Worm (Caenorhabditis elegans): ENCODE data around the gene F47B10.4.

Gene F47B10.4

DNA sequence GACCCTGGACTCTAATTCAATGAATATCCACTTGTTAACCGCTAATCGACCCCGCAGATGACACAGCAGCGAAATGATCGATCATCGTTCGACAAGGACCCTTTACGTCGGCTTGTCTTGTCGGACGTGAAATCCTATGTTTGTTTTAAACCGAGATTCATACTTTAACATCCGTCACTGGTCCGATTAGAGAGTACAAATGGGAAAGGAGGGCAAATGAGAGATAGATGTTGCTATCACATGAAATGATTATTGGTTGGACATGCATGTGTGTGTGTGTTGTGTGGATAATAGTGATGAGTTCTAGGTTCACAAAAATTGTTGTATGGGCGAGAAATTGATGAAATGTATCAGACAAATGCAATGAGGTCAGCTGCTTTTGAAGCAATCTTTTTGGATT is 18.6 kb downstream of the F47B10.4 start:
- no peak for TF ChIP-seq W03F9.2 (tag; optimal IDR thresholded peaks at IDR 0.05)
- TF ChIP-seq dao-5 (tag; optimal IDR thresholded peaks at IDR 0.05), result no peak
- no peak for TF ChIP-seq him-1 (tag; optimal IDR thresholded peaks at IDR 0.05)

DNA sequence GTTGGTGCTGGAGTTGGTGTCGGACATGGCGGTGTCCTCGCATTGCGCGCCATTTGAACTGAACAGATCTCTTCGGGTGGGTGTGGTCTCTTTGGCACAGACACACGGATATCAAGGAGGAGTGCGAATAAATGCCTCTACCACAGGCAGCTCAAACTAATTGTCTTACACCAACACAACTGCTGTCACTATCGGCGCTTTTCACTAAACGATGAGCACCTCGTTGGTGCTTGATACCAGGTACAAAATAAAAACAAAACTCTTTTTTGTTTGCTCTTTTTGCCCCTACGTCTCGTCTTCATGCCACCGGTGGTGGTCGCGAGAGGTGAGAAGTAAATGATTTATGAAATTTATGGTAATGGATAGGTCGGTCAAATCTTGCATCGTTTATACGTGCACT is 19.7 kb downstream of the F47B10.4 start, which contains the start of gene F47B10.8:
TSS of gene F47B10.8 (minus strand) at position 101 of the 400 bp plus-strand sequence.
- TF ChIP-seq dao-5 (tag; optimal IDR thresholded peaks at IDR 0.05) (no peak), him-1 (tag; optimal IDR thresholded peaks at IDR 0.05) (no peak), W03F9.2 (tag; optimal IDR thresholded peaks at IDR 0.05) (no peak)

DNA sequence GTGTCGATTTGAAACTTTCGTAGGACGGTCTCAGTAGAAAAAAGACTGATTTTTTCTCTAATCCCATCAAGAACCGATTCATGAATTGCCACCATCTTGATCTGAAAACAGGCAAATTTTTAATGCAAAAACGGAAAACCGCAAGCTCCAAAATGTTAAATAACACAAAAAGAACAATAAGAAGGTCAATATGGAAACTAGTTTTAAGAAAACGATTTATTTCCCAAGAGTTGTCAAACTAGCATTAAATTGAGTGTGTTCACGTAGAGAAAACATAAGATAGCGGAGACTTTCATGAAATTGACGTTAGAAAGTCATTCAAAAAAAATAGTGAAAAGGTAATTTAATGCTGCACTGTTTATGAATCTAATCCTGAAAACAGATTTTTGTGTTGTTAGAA is 22.9 kb downstream of the F47B10.4 start, which contains the start of gene F47B10.9:
TSS of gene F47B10.9 (minus strand) at position 101 of the 400 bp plus-strand sequence.
- TF ChIP-seq him-1 (tag; optimal IDR thresholded peaks at IDR 0.05), result no peak
- no peak for TF ChIP-seq W03F9.2 (tag; optimal IDR thresholded peaks at IDR 0.05)
- no peak for TF ChIP-seq dao-5 (tag; optimal IDR thresholded peaks at IDR 0.05)

DNA sequence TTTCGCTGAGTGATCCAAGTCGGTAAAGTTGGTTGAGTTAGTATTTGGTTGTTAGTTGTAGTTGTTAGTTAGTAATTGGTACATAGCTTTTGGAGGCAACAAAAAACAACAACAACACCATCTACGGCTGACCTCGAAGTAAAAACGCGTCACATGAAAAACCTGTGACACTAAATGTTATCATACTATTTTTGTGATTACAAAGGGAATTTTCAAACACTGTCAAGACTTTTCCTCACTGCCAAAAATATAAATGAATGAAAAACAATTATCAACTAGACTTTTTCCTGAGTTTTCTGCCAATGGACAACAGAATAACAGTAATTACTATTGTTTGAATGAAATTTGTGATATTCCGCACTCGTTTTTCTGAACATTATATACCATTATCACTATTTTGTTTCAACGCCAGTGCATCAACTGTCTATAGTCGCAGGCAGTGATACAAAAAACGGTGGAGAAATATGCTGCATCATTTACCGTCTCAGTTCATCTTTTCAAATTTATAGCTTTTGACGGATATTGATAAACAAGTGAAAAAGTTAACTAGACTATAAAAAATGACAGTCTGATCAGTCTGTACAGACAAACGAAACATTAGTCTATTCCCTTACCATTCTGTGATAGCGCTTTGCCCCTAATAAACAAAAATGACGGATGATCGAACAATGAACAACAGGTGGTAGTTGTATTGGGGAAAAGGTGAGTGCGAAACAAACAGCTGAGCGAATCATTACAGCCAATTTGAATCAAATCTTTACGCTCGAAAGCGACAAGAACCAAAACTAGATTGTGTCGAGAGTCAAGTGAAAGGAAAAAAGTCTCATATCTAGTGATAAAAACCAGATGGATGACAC is 23.6 kb downstream of the F47B10.4 start:
- no peak for TF ChIP-seq him-1 (tag; optimal IDR thresholded peaks at IDR 0.05)

DNA sequence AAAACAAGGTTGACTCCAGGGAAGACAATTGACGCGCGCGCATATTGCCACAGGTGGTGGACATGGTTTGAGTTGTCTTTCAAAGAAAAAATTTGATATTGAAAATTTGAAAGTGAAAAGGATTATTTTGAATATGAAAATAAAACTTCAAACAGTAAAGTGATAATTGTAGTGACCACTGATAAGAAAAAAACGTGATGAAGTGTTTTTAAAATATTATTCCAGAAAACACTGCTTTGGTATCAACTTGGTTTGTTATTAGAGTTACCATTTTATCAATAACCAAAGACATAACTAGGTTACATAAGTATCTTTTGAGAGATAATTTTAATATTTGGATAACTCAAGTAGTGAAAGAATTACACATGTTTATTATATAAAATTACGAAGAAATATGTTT is 25.1 kb downstream of the F47B10.4 start:
- no peak for TF ChIP-seq W03F9.2 (tag; optimal IDR thresholded peaks at IDR 0.05)
- TF ChIP-seq dao-5 (tag; optimal IDR thresholded peaks at IDR 0.05), result no peak
- no peak for TF ChIP-seq him-1 (tag; optimal IDR thresholded peaks at IDR 0.05)

DNA sequence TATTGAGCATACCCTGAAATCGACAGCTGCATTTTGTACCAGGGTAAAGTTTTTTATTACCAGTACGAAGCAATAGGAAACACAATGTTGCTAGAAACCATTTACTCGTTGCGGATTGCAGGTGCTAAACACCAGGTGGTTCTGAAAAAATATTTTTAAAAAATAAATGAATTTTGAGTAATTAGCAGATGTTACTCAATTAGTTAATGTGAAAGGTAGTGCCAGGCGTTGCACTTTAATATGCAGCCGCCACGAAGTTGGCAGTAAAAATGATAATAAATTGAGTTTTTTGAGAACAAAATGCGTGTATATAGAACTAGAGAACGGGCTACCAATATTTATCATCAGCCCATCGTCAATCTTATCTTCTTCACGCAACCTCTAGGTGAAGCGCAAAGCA is 28.5 kb downstream of the F47B10.4 start, which contains the start of gene nstp-9:
TSS of gene nstp-9 (minus strand) at position 101 of the 400 bp plus-strand sequence.
- TF ChIP-seq W03F9.2 (tag; optimal IDR thresholded peaks at IDR 0.05) (no peak), him-1 (tag; optimal IDR thresholded peaks at IDR 0.05) (no peak)

DNA sequence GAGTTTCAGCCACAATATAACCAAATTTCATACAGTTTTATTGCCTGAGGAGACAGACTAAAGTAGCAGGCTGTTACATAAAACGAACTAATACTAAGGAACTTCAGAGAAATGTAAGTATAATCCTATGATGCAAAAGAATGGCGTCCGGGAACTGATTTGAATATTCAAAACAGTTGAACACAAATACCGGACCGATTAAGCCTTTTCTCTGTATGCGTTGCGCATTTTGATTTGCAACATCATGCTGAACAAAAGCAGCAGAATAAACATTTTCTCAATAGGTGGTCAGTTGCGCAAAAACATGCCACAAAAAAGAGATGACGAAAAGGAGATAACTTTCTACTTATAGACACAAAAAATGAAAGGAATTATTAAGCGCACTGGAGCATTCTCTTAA is 33.0 kb downstream of the F47B10.4 start:
- TF ChIP-seq W03F9.2 (tag; optimal IDR thresholded peaks at IDR 0.05), result no peak
- TF ChIP-seq him-1 (tag; optimal IDR thresholded peaks at IDR 0.05), result no peak
- TF ChIP-seq dao-5 (tag; optimal IDR thresholded peaks at IDR 0.05), result no peak

DNA sequence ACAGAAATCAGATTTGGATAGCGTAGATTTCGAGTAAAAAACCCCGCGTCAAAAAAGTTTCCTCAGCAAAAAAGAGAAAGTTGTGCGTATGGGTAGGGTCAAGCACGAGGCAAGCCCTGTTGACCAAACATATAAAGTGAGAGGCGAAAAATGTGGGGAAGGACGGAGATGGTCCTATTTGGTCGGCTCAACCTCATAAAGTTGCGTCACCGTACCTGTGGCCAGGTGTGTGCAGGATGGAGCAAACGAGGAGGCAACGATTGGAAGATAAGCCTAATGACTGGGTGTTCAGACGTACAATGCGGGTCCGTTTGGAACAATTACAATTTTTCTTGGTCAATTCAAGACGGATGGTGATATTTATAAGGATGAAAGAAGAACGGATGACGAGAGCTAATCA is 36.1 kb downstream of the F47B10.4 start:
- TF ChIP-seq him-1 (tag; optimal IDR thresholded peaks at IDR 0.05), result no peak
- TF ChIP-seq W03F9.2 (tag; optimal IDR thresholded peaks at IDR 0.05), result no peak
- TF ChIP-seq dao-5 (tag; optimal IDR thresholded peaks at IDR 0.05), result no peak

DNA sequence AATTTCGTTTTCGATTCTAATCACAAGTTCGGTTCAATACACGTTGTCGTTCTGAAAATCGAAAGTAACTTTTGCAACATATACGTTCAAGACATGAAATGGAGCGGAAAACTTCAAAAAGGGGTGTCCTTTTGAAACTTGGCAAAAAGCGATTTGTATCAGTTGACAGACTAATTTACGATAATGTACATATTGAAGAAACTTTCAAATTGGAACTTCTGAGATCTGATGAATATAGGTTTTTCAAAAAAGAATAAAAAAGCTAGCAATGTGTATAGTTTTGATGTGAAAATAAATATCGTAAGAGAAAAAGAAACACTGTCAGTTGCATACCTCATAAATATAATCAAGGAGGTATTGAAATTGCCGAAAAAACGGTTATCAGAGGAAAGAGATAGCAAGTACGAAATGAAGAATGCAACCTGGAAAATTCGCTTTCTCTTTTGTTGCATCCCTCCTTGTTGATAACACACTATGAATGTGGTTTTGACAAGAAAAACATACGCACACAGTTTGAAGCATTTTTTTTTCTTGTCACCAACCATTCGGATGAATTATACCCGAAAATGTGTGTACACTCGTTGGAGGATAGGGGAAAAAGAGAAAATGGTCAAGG is 38.0 kb downstream of the F47B10.4 start, which contains the start of gene dgn-1:
TSS of gene dgn-1 (minus strand) at position 51 of the 616 bp plus-strand sequence.
- no peak for TF ChIP-seq dao-5 (tag; optimal IDR thresholded peaks at IDR 0.05)
- TF ChIP-seq W03F9.2 (tag; optimal IDR thresholded peaks at IDR 0.05), result no peak

DNA sequence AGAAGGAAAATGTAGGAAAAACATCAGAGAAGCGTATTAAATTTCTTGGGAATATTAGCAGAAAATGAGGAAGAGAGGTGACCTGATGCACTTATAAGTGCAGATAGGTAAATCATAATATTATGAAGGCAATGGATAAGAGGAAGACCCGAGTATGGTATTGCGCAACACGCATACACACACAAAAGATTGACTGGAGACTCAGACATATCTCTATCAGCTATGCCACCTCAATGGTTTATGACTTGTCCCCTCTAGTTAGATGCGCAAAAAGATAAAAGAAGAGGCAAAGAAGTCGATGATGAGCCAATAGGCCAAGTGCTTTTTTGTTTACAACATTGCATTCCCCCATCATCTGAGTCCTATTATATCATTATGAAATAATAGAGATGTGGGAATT is 41.0 kb downstream of the F47B10.4 start:
- no peak for TF ChIP-seq W03F9.2 (tag; optimal IDR thresholded peaks at IDR 0.05)
- TF ChIP-seq him-1 (tag; optimal IDR thresholded peaks at IDR 0.05), result no peak
- TF ChIP-seq dao-5 (tag; optimal IDR thresholded peaks at IDR 0.05), result no peak

DNA sequence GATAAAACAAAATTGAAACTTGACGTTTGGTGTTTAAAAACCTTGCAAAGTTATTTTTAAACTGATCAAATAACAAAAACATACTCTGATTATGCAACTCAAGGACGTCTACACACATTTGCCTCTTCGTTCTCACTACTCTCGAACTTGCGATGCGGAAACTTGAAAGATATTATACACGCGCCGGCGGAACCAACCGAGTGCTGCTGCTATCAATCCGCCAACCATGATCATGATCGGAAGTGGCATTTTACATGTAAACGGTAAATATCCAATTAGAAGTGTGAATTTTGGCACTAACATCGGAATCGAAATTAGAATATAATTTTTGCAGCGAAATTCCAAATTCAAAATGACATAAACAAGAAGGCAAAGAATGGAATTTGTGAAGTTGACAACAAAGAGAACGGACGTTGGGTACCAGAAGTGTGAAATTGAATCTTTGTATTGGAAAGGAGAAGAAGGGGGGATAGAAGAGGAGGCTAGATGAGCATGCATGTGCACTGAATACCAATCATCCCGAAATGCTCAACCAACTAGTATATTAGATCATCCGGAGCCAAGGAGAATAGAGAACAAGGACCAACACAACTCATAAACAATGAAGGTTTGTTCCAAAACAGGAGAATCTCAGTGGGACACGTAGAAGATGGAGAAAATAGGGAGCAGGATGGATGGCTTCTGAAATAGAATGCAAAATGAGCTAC is 42.4 kb downstream of the F47B10.4 start:
- TF ChIP-seq him-1 (tag; optimal IDR thresholded peaks at IDR 0.05) (no peak), W03F9.2 (tag; optimal IDR thresholded peaks at IDR 0.05) (no peak), dao-5 (tag; optimal IDR thresholded peaks at IDR 0.05) (no peak)

DNA sequence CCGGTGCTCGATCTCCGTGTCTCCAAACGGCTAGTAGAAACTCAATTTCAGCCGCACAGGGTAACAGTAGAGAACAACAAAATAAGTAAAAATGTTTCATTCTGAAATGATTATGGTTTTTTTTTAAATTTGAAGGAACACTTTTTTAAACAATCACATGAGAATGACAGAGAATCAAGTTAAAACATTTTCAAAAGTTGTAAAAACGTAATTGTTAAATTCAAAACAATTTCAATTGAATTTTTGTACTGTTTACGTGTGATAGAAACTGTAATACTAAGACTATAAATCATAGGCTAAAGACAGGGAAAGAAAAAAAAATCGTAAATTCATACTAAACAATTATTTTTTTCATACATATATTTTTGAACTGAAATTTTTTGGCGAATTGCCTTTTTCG is 50.2 kb downstream of the F47B10.4 start, which contains the start of gene pho-7:
TSS of gene pho-7 (minus strand) at position 101 of the 400 bp plus-strand sequence.
- no peak for TF ChIP-seq him-1 (tag; optimal IDR thresholded peaks at IDR 0.05)
- no peak for TF ChIP-seq W03F9.2 (tag; optimal IDR thresholded peaks at IDR 0.05)
- no peak for TF ChIP-seq dao-5 (tag; optimal IDR thresholded peaks at IDR 0.05)

All from whole organism, L4/young adult.